Fruit fly (Drosophila melanogaster) whole organism, embryonic: ENCODE data around the gene Cyp1.

ENCODE experiments used
- BEAF-32 ChIP-seq: fragments of 200-800 bp; sonication (Bioruptor generic); optimal IDR thresholded peaks from 3 replicates; lab custom pipeline; 2017; ENCODE audit warnings: missing biosample characterization, missing genetic modification characterization, mild to moderate bottlenecking, moderate library complexity, missing genetic modification reagents
- CG10267 ChIP-seq: fragments of 200-800 bp; sonication (Bioruptor generic); optimal IDR thresholded peaks from 2 replicates; lab custom pipeline; 2018; ENCODE audit warnings: missing biosample characterization, mild to moderate bottlenecking, missing genetic modification characterization, moderate library complexity
- CG10431 ChIP-seq: fragments of 200-800 bp; sonication (Bioruptor generic); optimal IDR thresholded peaks from 3 replicates; lab custom pipeline; 2018; ENCODE audit warnings: missing biosample characterization, mild to moderate bottlenecking, missing genetic modification characterization
- CG11456 ChIP-seq: fragments of 200-800 bp; sonication (Bioruptor generic); IDR thresholded peaks from 3 replicates; pipeline ENCODE4 v1.3.6; 2022; ENCODE audit warnings: missing biosample characterization, missing genetic modification characterization
- CG12219 ChIP-seq: fragments of 200-800 bp; sonication (Bioruptor generic); optimal IDR thresholded peaks from 3 replicates; lab custom pipeline; 2018; ENCODE audit warnings: missing biosample characterization, mild to moderate bottlenecking, missing genetic modification characterization
- CG12659 ChIP-seq: fragments of 200-800 bp; sonication (Bioruptor generic); optimal IDR thresholded peaks from 3 replicates; lab custom pipeline; 2017; ENCODE audit warnings: mild to moderate bottlenecking, missing biosample characterization, missing genetic modification reagents, missing genetic modification characterization
- CG14710 ChIP-seq: fragments of 200-800 bp; sonication (Bioruptor generic); optimal IDR thresholded peaks from 3 replicates; lab custom pipeline; 2019; ENCODE audit warnings: missing biosample characterization, mild to moderate bottlenecking, missing genetic modification characterization, moderate library complexity
- CG15073 ChIP-seq: fragments of 200-800 bp; sonication (Bioruptor generic); optimal IDR thresholded peaks from 2 replicates; lab custom pipeline; 2016; ENCODE audit warnings: missing biosample characterization, missing genetic modification characterization
- CG1603 ChIP-seq: fragments of 200-800 bp; sonication (Bioruptor generic); optimal IDR thresholded peaks from 2 replicates; lab custom pipeline; 2019; ENCODE audit warnings: missing biosample characterization, mild to moderate bottlenecking, missing genetic modification characterization, moderate library complexity
- CG16815 ChIP-seq: fragments of 200-800 bp; sonication (Bioruptor generic); optimal IDR thresholded peaks from 3 replicates; lab custom pipeline; 2017; ENCODE audit warnings: missing biosample characterization, mild to moderate bottlenecking, missing genetic modification characterization
- CG17829 ChIP-seq: fragments of 200-800 bp; optimal IDR thresholded peaks from 2 replicates; lab custom pipeline; 2019; ENCODE audit warnings: missing biosample characterization, mild to moderate bottlenecking, missing genetic modification characterization, moderate library complexity
- CG1832 ChIP-seq: fragments of 200-800 bp; sonication (Bioruptor generic); optimal IDR thresholded peaks from 2 replicates; lab custom pipeline; 2017; ENCODE audit warnings: missing biosample characterization, mild to moderate bottlenecking, missing genetic modification characterization, inconsistent platforms
- CG18599 ChIP-seq: fragments of 200-800 bp; sonication (Bioruptor generic); optimal IDR thresholded peaks from 3 replicates; lab custom pipeline; 2017; ENCODE audit warnings: missing biosample characterization, missing genetic modification characterization, mild to moderate bottlenecking, moderate library complexity, missing genetic modification reagents
- CG2889 ChIP-seq: fragments of 200-800 bp; sonication (Bioruptor generic); IDR thresholded peaks from 3 replicates; pipeline ENCODE4 v1.3.6; 2022; ENCODE audit warnings: missing biosample characterization, missing genetic modification characterization
- CG30020 ChIP-seq: fragments of 200-800 bp; optimal IDR thresholded peaks from 2 replicates; lab custom pipeline; 2019; ENCODE audit warnings: missing biosample characterization, mild to moderate bottlenecking, missing genetic modification characterization, moderate library complexity
- CG4617 ChIP-seq: fragments of 200-800 bp; sonication (Bioruptor generic); optimal IDR thresholded peaks from 3 replicates; lab custom pipeline; 2016; ENCODE audit warnings: missing biosample characterization, missing genetic modification characterization, borderline replicate concordance
- CG4707 ChIP-seq: fragments of 200-800 bp; sonication (Bioruptor generic); optimal IDR thresholded peaks from 2 replicates; lab custom pipeline; 2018; ENCODE audit warnings: missing biosample characterization, mild to moderate bottlenecking, missing genetic modification characterization, moderate library complexity
- CG6254 ChIP-seq: fragments of 200-800 bp; sonication (Bioruptor generic); optimal IDR thresholded peaks from 3 replicates; lab custom pipeline; 2017; ENCODE audit warnings: mild to moderate bottlenecking, missing biosample characterization, missing genetic modification reagents, missing genetic modification characterization
- CG6683 ChIP-seq: fragments of 200-800 bp; sonication (Bioruptor generic); optimal IDR thresholded peaks from 2 replicates; lab custom pipeline; 2017; ENCODE audit warnings: missing biosample characterization, mild to moderate bottlenecking, missing genetic modification characterization, missing genetic modification reagents
- CG6791 ChIP-seq: fragments of 200-800 bp; sonication (Bioruptor generic); IDR thresholded peaks from 3 replicates; pipeline ENCODE4 v1.3.6; 2022; ENCODE audit warnings: missing biosample characterization, missing genetic modification characterization; ENCODE audit not compliant: partially characterized antibody
- CG7928 ChIP-seq: fragments of 200-800 bp; sonication (Bioruptor generic); optimal IDR thresholded peaks from 2 replicates; lab custom pipeline; 2017; ENCODE audit warnings: missing biosample characterization, mild to moderate bottlenecking, missing genetic modification characterization
- CG9437 ChIP-seq: fragments of 200-800 bp; sonication (Bioruptor generic); optimal IDR thresholded peaks from 2 replicates; lab custom pipeline; 2018; ENCODE audit warnings: missing biosample characterization, mild to moderate bottlenecking, missing genetic modification characterization
- CG9876 ChIP-seq: fragments of 200-800 bp; sonication (Bioruptor generic); optimal IDR thresholded peaks from 2 replicates; lab custom pipeline; 2016; ENCODE audit warnings: missing biosample characterization, missing genetic modification characterization
- HLH4C ChIP-seq: fragments of 200-800 bp; sonication (Bioruptor generic); IDR thresholded peaks from 3 replicates; pipeline ENCODE4 v1.3.6; 2022; ENCODE audit warnings: missing biosample characterization, missing genetic modification characterization; ENCODE audit not compliant: partially characterized antibody
- HmgZ ChIP-seq: fragments of 200-800 bp; sonication (Bioruptor generic); optimal IDR thresholded peaks from 2 replicates; lab custom pipeline; 2018; ENCODE audit warnings: missing biosample characterization, mild to moderate bottlenecking, missing genetic modification characterization
- Jarid2 ChIP-seq: fragments of 200-800 bp; sonication (Bioruptor generic); optimal IDR thresholded peaks from 3 replicates; lab custom pipeline; 2017; ENCODE audit warnings: mild to moderate bottlenecking, missing biosample characterization, missing genetic modification reagents, missing genetic modification characterization
- MBD-R2 ChIP-seq: fragments of 200-800 bp; sonication (Bioruptor generic); IDR thresholded peaks from 2 replicates; pipeline ENCODE4 v1.3.6; 2022; ENCODE audit warnings: missing biosample characterization, missing genetic modification characterization
- Mad ChIP-seq: fragments of 200-800 bp; sonication (Bioruptor generic); optimal IDR thresholded peaks from 2 replicates; lab custom pipeline; 2016; ENCODE audit warnings: missing biosample characterization, missing genetic modification characterization
- Med ChIP-seq: fragments of 200-800 bp; sonication (Bioruptor generic); peaks from one replicate; lab custom pipeline; 2016; ENCODE audit warnings: missing biosample characterization, missing genetic modification characterization, mild to moderate bottlenecking, inconsistent platforms, moderate library complexity
- Opbp ChIP-seq: fragments of 200-800 bp; sonication (Bioruptor generic); IDR thresholded peaks from 3 replicates; pipeline ENCODE4 v1.3.6; 2022; ENCODE audit warnings: missing biosample characterization, missing genetic modification characterization; ENCODE audit not compliant: partially characterized antibody
- Scr ChIP-seq: fragments of 200-800 bp; sonication (Bioruptor generic); IDR thresholded peaks from 2 replicates; pipeline ENCODE4 v1.3.6; 2022; ENCODE audit warnings: missing biosample characterization, missing genetic modification characterization; ENCODE audit not compliant: partially characterized antibody
- Sox100B ChIP-seq: fragments of 200-800 bp; sonication (Bioruptor generic); optimal IDR thresholded peaks from 3 replicates; lab custom pipeline; 2018; ENCODE audit warnings: missing biosample characterization, mild to moderate bottlenecking, missing genetic modification characterization
- Sox102F ChIP-seq: fragments of 200-800 bp; sonication (Bioruptor generic); optimal IDR thresholded peaks from 2 replicates; lab custom pipeline; 2018; ENCODE audit warnings: missing biosample characterization, mild to moderate bottlenecking, missing genetic modification characterization, moderate library complexity
- abd-A ChIP-seq: fragments of 200-800 bp; sonication (Bioruptor generic); optimal IDR thresholded peaks from 3 replicates; lab custom pipeline; 2019; ENCODE audit warnings: missing biosample characterization, mild to moderate bottlenecking, missing genetic modification characterization, moderate library complexity
- ase ChIP-seq: fragments of 200-800 bp; sonication (Bioruptor generic); IDR thresholded peaks from 3 replicates; pipeline ENCODE4 v1.3.6; 2022; ENCODE audit warnings: missing biosample characterization, missing genetic modification characterization
- cad ChIP-seq: fragments of >200 bp; optimal IDR thresholded peaks from 2 replicates; lab custom pipeline; 2017; ENCODE audit warnings: missing biosample characterization, missing genetic modification characterization
- cg ChIP-seq: fragments of 200-800 bp; sonication (Bioruptor generic); optimal IDR thresholded peaks from 3 replicates; lab custom pipeline; 2019; ENCODE audit warnings: missing biosample characterization, mild to moderate bottlenecking, missing genetic modification characterization, moderate library complexity
- dm ChIP-seq: fragments of 200-800 bp; sonication (Bioruptor generic); optimal IDR thresholded peaks from 3 replicates; lab custom pipeline; 2016; ENCODE audit warnings: missing biosample characterization, missing genetic modification characterization
- eve ChIP-seq, 2 experiments: fragments of >200 bp; optimal IDR thresholded peaks; 2 replicates each; lab custom pipeline; 2017; ENCODE audit warnings: missing biosample characterization in 2 of 2, missing genetic modification characterization in 2 of 2
- ind ChIP-seq: fragments of 200-800 bp; sonication (Bioruptor generic); optimal IDR thresholded peaks from 3 replicates; lab custom pipeline; 2016; ENCODE audit warnings: missing biosample characterization, missing genetic modification characterization
- nom ChIP-seq: fragments of 200-800 bp; sonication (Bioruptor generic); optimal IDR thresholded peaks from 2 replicates; lab custom pipeline; 2017; ENCODE audit warnings: missing biosample characterization, missing genetic modification characterization, mild to moderate bottlenecking, moderate library complexity, missing genetic modification reagents
- pzg ChIP-seq: fragments of 200-800 bp; sonication (Bioruptor generic); optimal IDR thresholded peaks from 3 replicates; lab custom pipeline; 2018; ENCODE audit warnings: missing biosample characterization, mild to moderate bottlenecking, missing genetic modification characterization, moderate library complexity
- repo ChIP-seq: fragments of 200-800 bp; sonication (Bioruptor generic); optimal IDR thresholded peaks from 2 replicates; lab custom pipeline; 2016; ENCODE audit warnings: missing biosample characterization, missing genetic modification characterization
- row ChIP-seq: fragments of 200-800 bp; sonication (Bioruptor generic); IDR thresholded peaks from 3 replicates; pipeline ENCODE4 v1.3.6; 2022; ENCODE audit warnings: missing biosample characterization, missing genetic modification characterization
- schlank ChIP-seq: fragments of 200-800 bp; sonication (Bioruptor generic); optimal IDR thresholded peaks from 2 replicates; lab custom pipeline; 2018; ENCODE audit warnings: missing biosample characterization, mild to moderate bottlenecking, missing genetic modification characterization
- scrt ChIP-seq: fragments of 200-800 bp; sonication (Bioruptor generic); optimal IDR thresholded peaks from 2 replicates; lab custom pipeline; 2018; ENCODE audit warnings: missing biosample characterization, mild to moderate bottlenecking, missing genetic modification characterization, moderate library complexity
- sens-2 ChIP-seq: fragments of 200-800 bp; sonication (Bioruptor generic); IDR thresholded peaks from 2 replicates; pipeline ENCODE4 v1.3.6; 2022; ENCODE audit warnings: missing biosample characterization, missing genetic modification characterization
- sna ChIP-seq: fragments of 200-800 bp; sonication (Bioruptor generic); IDR thresholded peaks from 2 replicates; pipeline ENCODE4 v1.3.6; 2022; ENCODE audit warnings: missing biosample characterization, missing genetic modification characterization; ENCODE audit not compliant: partially characterized antibody
- trem ChIP-seq: fragments of 200-800 bp; optimal IDR thresholded peaks from 3 replicates; lab custom pipeline; 2019; ENCODE audit warnings: missing biosample characterization, mild to moderate bottlenecking, missing genetic modification characterization, moderate library complexity
- zfh1 ChIP-seq: fragments of 200-800 bp; sonication (Bioruptor generic); IDR thresholded peaks from 3 replicates; pipeline ENCODE4 v1.3.6; 2022; ENCODE audit warnings: missing biosample characterization, missing genetic modification characterization

The Cyp1 gene

DNA sequence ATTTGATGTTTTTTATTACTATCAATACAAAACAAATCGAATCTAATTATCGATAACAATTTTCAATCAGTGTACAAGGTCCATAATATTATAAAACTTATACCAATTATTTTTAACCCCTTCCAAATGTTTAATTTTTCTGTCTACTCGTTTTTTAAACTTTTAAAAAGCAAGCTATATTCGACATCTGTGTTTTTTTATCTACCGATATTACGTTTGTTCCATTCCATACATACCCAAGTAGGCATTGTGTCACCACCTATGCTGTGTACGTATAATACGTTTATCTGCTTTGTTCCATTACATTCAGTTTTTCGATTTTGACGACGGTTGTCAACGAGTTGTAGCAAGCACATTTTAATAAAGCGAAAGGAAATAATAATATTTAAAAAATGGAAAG lies 41.1 kb upstream of the Cyp1 start, which contains the start of gene nonA (continued):
- 0 out of 3 replicates have a peak, but pooled peaks have one; percentile 9 for TF ChIP-seq Opbp (GFP tag; lab: Robert Waterston, UW)
- TF ChIP-seq CG14710 (tag; lab: Kevin White, UChicago): peak; percentile 60
- TF ChIP-seq cad (GFP tag; lab: Kevin White, UChicago): no peak
- no peak for TF ChIP-seq CG4707 (GFP tag; lab: Kevin White, UChicago)
- no peak for TF ChIP-seq CG6254 (GFP tag; lab: Kevin White, UChicago)
- TF ChIP-seq CG15073 (GFP tag; lab: Kevin White, UChicago): no peak
- no peak for TF ChIP-seq Sox102F (GFP tag; lab: Kevin White, UChicago)
- peak; percentile 48 for TF ChIP-seq CG12659 (GFP tag; lab: Kevin White, UChicago)
- peak; percentile 60; the same call in 1 of the 3 replicates for TF ChIP-seq row (GFP tag; lab: Robert Waterston, UW)
- TF ChIP-seq nom: peak; percentile 46
- TF ChIP-seq repo (GFP tag; lab: Kevin White, UChicago): no peak
- no peak for TF ChIP-seq CG1832 (GFP tag; lab: Kevin White, UChicago)
- no peak for TF ChIP-seq abd-A
- peak; percentile 13 for TF ChIP-seq CG10267 (tag; lab: Kevin White, UChicago)
- TF ChIP-seq CG4617 (GFP tag; lab: Kevin White, UChicago): peak; percentile 51
- TF ChIP-seq CG9437 (GFP tag; lab: Kevin White, UChicago): peak; percentile 42
- no peak for TF ChIP-seq CG11456
- no peak for TF ChIP-seq CG6683 (GFP tag; lab: Kevin White, UChicago)
- no peak for TF ChIP-seq dm (GFP tag; lab: Kevin White, UChicago)
- no peak for TF ChIP-seq CG2889 (GFP tag; lab: Robert Waterston, UW)
- TF ChIP-seq CG12219 (GFP tag; lab: Kevin White, UChicago): no peak
- TF ChIP-seq zfh1: no peak
- no peak for TF ChIP-seq ind (GFP tag; lab: Kevin White, UChicago)
- peak; percentile 22 for TF ChIP-seq trem (tag; lab: Kevin White, UChicago)
- no peak for TF ChIP-seq sens-2 (GFP tag; lab: Robert Waterston, UW)
- no peak for TF ChIP-seq Med (GFP tag; lab: Kevin White, UChicago)
- TF ChIP-seq Jarid2 (GFP tag; lab: Kevin White, UChicago): no peak
- peak; percentile 30 for TF ChIP-seq MBD-R2
- TF ChIP-seq CG10431 (GFP tag; lab: Kevin White, UChicago): peak; percentile 12
- no peak for TF ChIP-seq CG6791 (GFP tag; lab: Robert Waterston, UW)
- no peak for TF ChIP-seq CG18599 (GFP tag; lab: Kevin White, UChicago)
- TF ChIP-seq BEAF-32 (GFP tag; lab: Kevin White, UChicago): peak; percentile 54
- TF ChIP-seq eve (GFP tag; optimal IDR thresholded peaks at IDR 0.05; lab: Kevin White, UChicago): no peak
- TF ChIP-seq schlank: no peak
- peak; percentile 10 for TF ChIP-seq CG17829 (tag; lab: Kevin White, UChicago)
- no peak for TF ChIP-seq cg (GFP tag; lab: Kevin White, UChicago)
- TF ChIP-seq CG9876: no peak
- no peak for TF ChIP-seq Mad (GFP tag; lab: Kevin White, UChicago)
- peak; percentile 46 for TF ChIP-seq Scr (GFP tag; lab: Robert Waterston, UW)
- TF ChIP-seq Sox100B: no peak
- TF ChIP-seq CG30020: peak; percentile 99
- peak; percentile 99 for TF ChIP-seq CG1603 (tag; lab: Kevin White, UChicago)
- TF ChIP-seq CG16815: no peak
- TF ChIP-seq sna (GFP tag; lab: Robert Waterston, UW): no peak
- TF ChIP-seq HLH4C: peak; percentile 53; the same call in 2 of the 3 replicates
- TF ChIP-seq ase (GFP tag; lab: Robert Waterston, UW): no peak
- peak; percentile 44 for TF ChIP-seq pzg (GFP tag; lab: Kevin White, UChicago)
- TF ChIP-seq scrt (GFP tag; lab: Kevin White, UChicago): peak; percentile 12
- no peak for TF ChIP-seq CG7928 (GFP tag; lab: Kevin White, UChicago)
- TF ChIP-seq HmgZ (tag; lab: Kevin White, UChicago): no peak
